Worm (Caenorhabditis elegans): ENCODE results near the gene C09E8.1.

DNA sequence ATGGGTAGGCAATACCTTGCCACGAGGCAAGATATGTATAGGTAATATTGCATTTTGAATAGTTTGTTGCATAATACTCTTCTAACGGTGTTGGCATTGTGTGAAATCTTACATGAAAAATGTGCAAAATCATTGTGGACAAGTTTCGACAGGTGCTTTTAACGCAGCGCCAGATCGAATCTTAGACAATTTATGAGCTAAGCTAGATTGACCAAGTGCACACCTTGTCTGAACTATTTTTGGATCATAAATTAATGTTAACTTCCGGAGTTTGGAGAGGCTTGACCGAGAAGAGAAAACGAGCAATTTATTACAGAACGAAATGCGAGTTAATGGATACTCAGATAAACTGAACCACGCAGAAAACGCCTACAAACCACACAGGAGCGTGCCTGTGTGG lies 47.1 kb upstream of the C09E8.1 start, which contains the start of gene srh-105:
- TF ChIP-seq lag-1 (GFP tag; IDR thresholded peaks at IDR 0.05) (no peak), nhr-120 (GFP tag; IDR thresholded peaks at IDR 0.05) (no peak), madf-10 (tag; optimal IDR thresholded peaks at IDR 0.05) (no peak), cebp-1 (GFP tag; IDR thresholded peaks at IDR 0.05) (no peak), cebp-1 (tag; optimal IDR thresholded peaks at IDR 0.05) (no peak), dpl-1 (GFP tag; optimal IDR thresholded peaks at IDR 0.05) (no peak), ceh-91 (GFP tag; IDR thresholded peaks at IDR 0.05) (no peak), tbp1 (GFP tag; optimal IDR thresholded peaks at IDR 0.05) (no peak), hmg-20 (GFP tag; IDR thresholded peaks at IDR 0.05) (no peak)

Data from whole organism, young adult.